Worm (Caenorhabditis elegans): ENCODE data around the gene Y17G9B.2.
"Not testable (repeated sequence)": the region's sequence is repeated elsewhere in the genome, so short reads cannot be mapped to it uniquely, and the experiment has no call there.

The Y17G9B.2 gene

ce11 chrIV:4725478-4725920, 38.4 kb upstream of the Y17G9B.2 start (continued):
- TF ChIP-seq K11D2.4 (GFP tag; IDR thresholded peaks at IDR 0.05) = peak; percentile 100
- TF ChIP-seq cebp-1 (GFP tag; IDR thresholded peaks at IDR 0.05) = peak; percentile 97
- peak; percentile 91 for TF ChIP-seq cebp-1 (tag; optimal IDR thresholded peaks at IDR 0.05)
- TF ChIP-seq ceh-91 (GFP tag; IDR thresholded peaks at IDR 0.05) = peak; percentile 98
- peak; percentile 99 for TF ChIP-seq sea-2 (GFP tag; IDR thresholded peaks at IDR 0.05)
- TF ChIP-seq F37B4.10 (GFP tag; IDR thresholded peaks at IDR 0.05) = peak; percentile 100
- peak; percentile 88 for TF ChIP-seq F22D6.2 (tag; optimal IDR thresholded peaks at IDR 0.05)
- TF ChIP-seq ztf-25 (GFP tag; IDR thresholded peaks at IDR 0.05) = peak; percentile 98
- TF ChIP-seq gei-17 (GFP tag; optimal IDR thresholded peaks at IDR 0.05) = peak; percentile 73
- peak; percentile 33 for TF ChIP-seq F57C9.4 (tag; optimal IDR thresholded peaks at IDR 0.05)
- peak; percentile 95 for TF ChIP-seq ceh-100 (GFP tag; IDR thresholded peaks at IDR 0.05)
- peak; percentile 62 for TF ChIP-seq ztf-3 (GFP tag; optimal IDR thresholded peaks at IDR 0.05)
- TF ChIP-seq ets-4 (GFP tag; optimal IDR thresholded peaks at IDR 0.05) = peak; percentile 23
- peak; percentile 67 for TF ChIP-seq chd-7 (tag; optimal IDR thresholded peaks at IDR 0.05)
- TF ChIP-seq nhr-80 (tag; optimal IDR thresholded peaks at IDR 0.05) = peak; percentile 74
- TF ChIP-seq F33H1.4 (GFP tag; IDR thresholded peaks at IDR 0.05) = peak; percentile 97
- peak; percentile 17 for TF ChIP-seq him-1 (tag; optimal IDR thresholded peaks at IDR 0.05)
- TF ChIP-seq attf-3 (GFP tag; conservative IDR thresholded peaks at IDR 0.05) = peak; percentile 91
- peak; percentile 96 for TF ChIP-seq lin-26 (GFP tag; IDR thresholded peaks at IDR 0.05)
- peak; percentile 38 for TF ChIP-seq tbp1 (GFP tag; optimal IDR thresholded peaks at IDR 0.05)
- TF ChIP-seq ceh-58 (GFP tag; IDR thresholded peaks at IDR 0.05) = 0 out of 2 replicates have a peak, but pooled peaks have one; percentile 87
- TF ChIP-seq mel-28 (tag; optimal IDR thresholded peaks at IDR 0.05; ENCODE audit: borderline replicate concordance) = peak; percentile 12
- TF ChIP-seq snpc-4 (GFP tag; optimal IDR thresholded peaks at IDR 0.05) = not testable (repeated sequence)
- TF ChIP-seq snpc-4 (tag; optimal IDR thresholded peaks at IDR 0.05) = peak in 2 of 4 experiments; percentile 74 to 78
- TF ChIP-seq hmg-20 (GFP tag; IDR thresholded peaks at IDR 0.05) = peak; percentile 97
- TF ChIP-seq hsf-1 (GFP tag; IDR thresholded peaks at IDR 0.05) = peak; percentile 95
- TF ChIP-seq nhr-120 (GFP tag; IDR thresholded peaks at IDR 0.05) = peak; percentile 100
- TF ChIP-seq lin-54 (GFP tag; optimal IDR thresholded peaks at IDR 0.05) = peak; percentile 79
- peak; percentile 98 for TF ChIP-seq aptf-2 (GFP tag; conservative IDR thresholded peaks at IDR 0.05)
- peak; percentile 63; the same call in 1 of the 2 replicates for TF ChIP-seq aptf-3 (GFP tag; IDR thresholded peaks at IDR 0.05)
- peak; percentile 100 for TF ChIP-seq bed-1 (GFP tag; IDR thresholded peaks at IDR 0.05)
- TF ChIP-seq madf-3 (GFP tag; IDR thresholded peaks at IDR 0.05) = peak; percentile 98
- TF ChIP-seq B0261.1 (tag; optimal IDR thresholded peaks at IDR 0.05) = peak; percentile 19
- TF ChIP-seq Y56A3A.18 (GFP tag; IDR thresholded peaks at IDR 0.05) = peak; percentile 99
- TF ChIP-seq hmg-1.2 (GFP tag; IDR thresholded peaks at IDR 0.05) = peak; percentile 100
- TF ChIP-seq egl-18 (GFP tag; IDR thresholded peaks at IDR 0.05) = peak; percentile 100
- TF ChIP-seq atf-7 (tag; optimal IDR thresholded peaks at IDR 0.05) = peak; percentile 80
- TF ChIP-seq rcor-1 (GFP tag; IDR thresholded peaks at IDR 0.05) = peak; percentile 99
- TF ChIP-seq die-1 (tag; optimal IDR thresholded peaks at IDR 0.05) = peak; percentile 6
- TF ChIP-seq K12H6.12 (tag; optimal IDR thresholded peaks at IDR 0.05) = peak; percentile 75
- TF ChIP-seq C06A6.2 (GFP tag; conservative IDR thresholded peaks at IDR 0.05) = peak; percentile 99
- TF ChIP-seq lin-35 (GFP tag; optimal IDR thresholded peaks at IDR 0.05) = peak in 1 of 3 experiments; percentile 77
- TF ChIP-seq nhr-90 (tag; optimal IDR thresholded peaks at IDR 0.05) = peak; percentile 69
- peak; percentile 97 for TF ChIP-seq Y67H2A.10 (GFP tag; conservative IDR thresholded peaks at IDR 0.05)
- peak; percentile 95 for TF ChIP-seq B0019.2 (GFP tag; conservative IDR thresholded peaks at IDR 0.05)
- peak; percentile 100 for TF ChIP-seq let-526 (GFP tag; IDR thresholded peaks at IDR 0.05)
- peak; percentile 100 for TF ChIP-seq mcd-1 (GFP tag; IDR thresholded peaks at IDR 0.05)
- TF ChIP-seq D2030.7 (GFP tag; IDR thresholded peaks at IDR 0.05) = peak; percentile 91
- TF ChIP-seq let-607 (tag; optimal IDR thresholded peaks at IDR 0.05) = peak; percentile 24 to 95

Measured in whole organism, young adult.